Fruit fly (Drosophila melanogaster): ENCODE results near the gene CG17896.

- TF ChIP-seq ab (GFP tag; optimal IDR thresholded peaks at IDR 0.05) = no peak
- no peak for TF ChIP-seq CG1603 (tag; optimal IDR thresholded peaks at IDR 0.05)
- TF ChIP-seq Bgb (GFP tag; IDR thresholded peaks at IDR 0.05; ENCODE audit: partially characterized antibody) = no peak
- TF ChIP-seq CG4360 (GFP tag; IDR thresholded peaks at IDR 0.05) = no peak
- no peak for TF ChIP-seq vvl (GFP tag; IDR thresholded peaks at IDR 0.05)
- no peak for TF ChIP-seq CG11093 (GFP tag; IDR thresholded peaks at IDR 0.05)
Measured at dm6 chrX:448270-448669, 45.0 kb downstream of the CG17896 start.

Measured in whole organism, embryonic.